Fruit fly (Drosophila melanogaster): ENCODE data around the gene ttm2.

dm6 chr3L:267618-268017, 7.3 kb upstream of the ttm2 start:
- TF ChIP-seq CrebA (GFP tag; optimal IDR thresholded peaks at IDR 0.05; ENCODE audit: borderline replicate concordance) (no peak), fru (GFP tag; optimal IDR thresholded peaks at IDR 0.05) (no peak), woc (GFP tag; optimal IDR thresholded peaks at IDR 0.05) (no peak), OdsH (GFP tag; optimal IDR thresholded peaks at IDR 0.05) (no peak), Mio (GFP tag; optimal IDR thresholded peaks at IDR 0.05) (no peak), psq (GFP tag; optimal IDR thresholded peaks at IDR 0.05) (no peak), Hr78 (GFP tag; optimal IDR thresholded peaks at IDR 0.05) (no peak), foxo (GFP tag; optimal IDR thresholded peaks at IDR 0.05) (no peak)

Measured in whole organism, wandering third instar larva.